Worm (Caenorhabditis elegans) whole organism, L1 larva: ENCODE measurements around the gene acbp-7.

Source experiments
- lsy-2 ChIP-seq, 2 experiments: fragments of 150-350 bp; optimal IDR thresholded peaks; 2 replicates each; lab custom pipeline; 2014; ENCODE audit warnings: missing biosample characterization in 2 of 2, missing genetic modification characterization in 2 of 2
- rnt-1 ChIP-seq: sonication (generic microtip); optimal IDR thresholded peaks from 2 replicates; lab custom pipeline; 2016; ENCODE audit warnings: mild to moderate bottlenecking, missing genetic modification characterization, moderate library complexity, missing compliant biosample characterization

DNA sequence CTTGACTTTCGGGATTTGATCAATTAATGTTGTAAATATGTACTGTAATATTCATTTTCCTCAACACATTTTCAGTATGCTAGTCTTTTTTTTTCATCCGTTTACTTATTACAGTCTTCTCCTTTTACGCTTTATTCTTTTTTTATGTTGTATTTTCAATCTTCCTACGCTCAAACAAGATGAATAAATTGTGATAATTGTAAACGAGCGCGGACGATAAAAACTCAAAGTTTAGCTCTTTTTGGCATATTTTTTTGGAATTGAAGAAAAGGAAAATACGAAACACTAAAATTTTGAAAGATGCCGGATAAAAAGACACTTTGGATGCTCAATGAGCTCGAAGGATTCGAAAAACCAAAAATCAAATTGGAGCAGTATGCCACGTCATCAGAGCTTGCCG lies 34.8 kb upstream of the acbp-7 start, which contains the start of gene metl-5:
- TF ChIP-seq rnt-1 (tag; lab: Kevin White, UChicago) (no peak), lsy-2 (tag; optimal IDR thresholded peaks at IDR 0.05; lab: Kevin White, UChicago) (no peak)
